Fruit fly (Drosophila melanogaster): ENCODE measurements around the gene ckd.
A peak's percentile ranks its signal among the peaks of the same experiment; 100 is the strongest.

DNA sequence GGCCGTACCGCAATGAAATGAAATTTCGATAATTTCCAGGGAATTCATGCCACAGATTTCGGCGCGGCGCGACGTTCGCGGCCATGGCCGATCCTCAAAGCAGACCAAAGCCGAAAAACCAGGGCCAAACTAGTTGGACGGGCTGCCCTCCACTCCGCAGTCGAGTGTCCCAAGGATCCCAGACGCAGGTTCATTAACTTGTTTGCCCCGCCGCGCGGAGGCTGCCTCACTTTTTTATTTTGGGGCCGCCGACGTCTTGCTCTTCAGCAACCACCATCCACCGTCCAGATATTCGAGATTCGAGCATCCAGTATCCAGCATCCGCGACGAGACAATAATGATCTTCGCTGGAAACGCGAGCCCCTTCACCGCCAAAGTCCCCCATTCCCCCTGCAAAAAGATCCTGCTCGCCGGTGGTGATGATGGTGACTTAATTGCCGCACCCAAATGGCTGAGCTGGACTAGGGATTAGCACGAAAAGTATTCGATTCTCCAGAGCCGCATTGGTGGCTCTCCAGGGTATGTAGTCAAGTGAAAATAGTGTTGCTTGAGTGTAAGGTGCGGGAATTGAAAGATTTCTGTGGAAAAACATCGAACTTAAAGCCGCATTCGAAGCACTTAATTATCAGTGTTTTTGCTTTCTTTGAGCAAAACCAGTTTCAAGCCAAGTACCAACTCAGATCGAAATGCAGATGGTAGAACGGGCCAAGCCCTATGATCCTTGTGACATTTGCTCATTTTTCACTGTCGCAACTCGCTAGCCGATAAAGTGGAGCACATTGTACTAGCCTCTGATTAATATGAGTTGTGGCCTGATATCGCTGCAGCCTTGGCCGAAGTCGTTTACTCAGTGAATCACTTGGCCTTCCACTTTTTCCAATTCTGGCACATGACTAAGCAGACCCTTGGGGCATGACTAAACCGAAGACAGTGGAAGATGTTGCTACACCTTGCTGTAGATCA lies 15.3 kb upstream of the ckd start:
- TF ChIP-seq CG8478 (optimal IDR thresholded peaks at IDR 0.05), result no peak
- peak; percentile 43 to 69 for TF ChIP-seq EcR (GFP tag; optimal IDR thresholded peaks at IDR 0.05)
- TF ChIP-seq Dll (optimal IDR thresholded peaks at IDR 0.05), result no peak
- TF ChIP-seq usp (GFP tag; optimal IDR thresholded peaks at IDR 0.05), result no peak
- TF ChIP-seq pan (optimal IDR thresholded peaks at IDR 0.05), result no peak
- TF ChIP-seq psq (optimal IDR thresholded peaks at IDR 0.05), result no peak
